Worm (Caenorhabditis elegans): Measurements from ENCODE around the gene Y46G5A.14.
A peak's percentile ranks its signal among the peaks of the same experiment; 100 is the strongest.

Gene Y46G5A.14

DNA sequence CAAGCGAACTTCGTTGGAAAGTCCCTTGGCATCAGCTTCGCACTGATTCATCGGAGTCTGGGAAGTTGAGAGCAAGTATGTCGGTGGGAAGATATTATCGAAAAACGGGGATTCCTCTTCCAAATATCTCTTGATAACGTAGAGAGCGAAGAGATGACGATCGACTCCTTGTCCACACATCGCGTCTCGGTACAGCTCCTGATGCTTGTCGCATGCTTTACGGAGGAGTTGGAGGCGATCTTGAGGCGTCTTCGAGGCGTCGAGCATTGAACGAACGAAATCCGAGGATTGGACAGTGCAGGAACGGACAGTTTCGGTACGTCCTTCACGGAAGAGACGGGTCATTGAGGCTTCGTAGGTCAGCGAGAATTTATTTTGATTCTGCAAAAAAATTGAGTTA is 15.0 kb downstream of the Y46G5A.14 start:
- TF ChIP-seq aptf-2 (GFP tag; conservative IDR thresholded peaks at IDR 0.05) (no peak), F49E8.2 (tag; optimal IDR thresholded peaks at IDR 0.05; ENCODE audit: insufficient read depth) (no peak), tlf-1 (GFP tag; optimal IDR thresholded peaks at IDR 0.05) (no peak), B0261.1 (tag; optimal IDR thresholded peaks at IDR 0.05) (no peak), Y53G8AR.9 (GFP tag; conservative IDR thresholded peaks at IDR 0.05) (no peak), attf-6 (GFP tag; IDR thresholded peaks at IDR 0.05) (no peak), lin-26 (GFP tag; IDR thresholded peaks at IDR 0.05) (no peak), madf-6 (GFP tag; IDR thresholded peaks at IDR 0.05) (no peak), mxl-1 (tag; optimal IDR thresholded peaks at IDR 0.05) (no peak), mcd-1 (GFP tag; IDR thresholded peaks at IDR 0.05) (0 out of 2 replicates have a peak, but pooled peaks have one; percentile 23), B0336.3 (GFP tag; IDR thresholded peaks at IDR 0.05) (0 out of 2 replicates have a peak, but pooled peaks have one; percentile 32), zfh-2 (GFP tag; conservative IDR thresholded peaks at IDR 0.05) (peak; percentile 57), dox-1 (GFP tag; IDR thresholded peaks at IDR 0.05) (0 out of 2 replicates have a peak, but pooled peaks have one; percentile 19), F39B2.1 (GFP tag; IDR thresholded peaks at IDR 0.05) (no peak), nfyb-1 (GFP tag; IDR thresholded peaks at IDR 0.05) (peak; percentile 55; the same call in 1 of the 2 replicates), hsf-1 (GFP tag; IDR thresholded peaks at IDR 0.05) (no peak), cebp-1 (GFP tag; IDR thresholded peaks at IDR 0.05) (no peak), cebp-1 (tag; optimal IDR thresholded peaks at IDR 0.05) (peak; percentile 8), Y95B8A.8 (GFP tag; IDR thresholded peaks at IDR 0.05) (no peak), mel-28 (tag; optimal IDR thresholded peaks at IDR 0.05; ENCODE audit: borderline replicate concordance) (no peak), rpc-1 (optimal IDR thresholded peaks at IDR 0.05) (no peak), rpc-1 (tag; optimal IDR thresholded peaks at IDR 0.05) (no peak), bed-2 (GFP tag; IDR thresholded peaks at IDR 0.05) (no peak), ccch-3 (GFP tag; optimal IDR thresholded peaks at IDR 0.05) (no peak), ztf-18 (tag; optimal IDR thresholded peaks at IDR 0.05) (no peak), D2030.7 (GFP tag; IDR thresholded peaks at IDR 0.05) (no peak), F57A8.1 (GFP tag; optimal IDR thresholded peaks at IDR 0.05) (no peak), cebp-2 (GFP tag; IDR thresholded peaks at IDR 0.05) (0 out of 2 replicates have a peak, but pooled peaks have one; percentile 69), fkh-3 (tag; optimal IDR thresholded peaks at IDR 0.05) (no peak), F55B11.4 (tag; optimal IDR thresholded peaks at IDR 0.05; ENCODE audit: borderline replicate concordance, insufficient read depth) (no peak), let-526 (GFP tag; IDR thresholded peaks at IDR 0.05) (no peak)

DNA sequence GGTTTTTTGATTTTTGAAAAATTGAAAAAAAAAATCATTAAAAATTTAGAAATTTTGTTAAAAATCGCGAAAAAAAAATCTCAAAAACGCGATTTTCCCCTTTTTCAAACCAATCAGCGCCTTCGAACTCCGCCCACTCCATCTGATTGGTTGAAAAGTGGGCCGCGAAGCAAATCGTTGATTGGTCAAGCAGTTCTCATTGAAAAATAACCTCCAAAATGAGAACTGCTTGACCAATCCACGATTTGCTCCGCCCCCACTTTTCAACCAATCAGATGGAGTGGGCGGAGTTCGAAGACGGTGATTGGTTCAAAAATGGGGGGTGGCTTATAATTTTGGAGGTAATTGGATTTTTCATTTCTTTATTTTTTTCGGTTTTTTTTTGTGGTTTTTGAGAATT is 15.9 kb downstream of the Y46G5A.14 start:
- TF ChIP-seq attf-6 (GFP tag; IDR thresholded peaks at IDR 0.05): no peak
- TF ChIP-seq nfyb-1 (GFP tag; IDR thresholded peaks at IDR 0.05): peak; percentile 70

DNA sequence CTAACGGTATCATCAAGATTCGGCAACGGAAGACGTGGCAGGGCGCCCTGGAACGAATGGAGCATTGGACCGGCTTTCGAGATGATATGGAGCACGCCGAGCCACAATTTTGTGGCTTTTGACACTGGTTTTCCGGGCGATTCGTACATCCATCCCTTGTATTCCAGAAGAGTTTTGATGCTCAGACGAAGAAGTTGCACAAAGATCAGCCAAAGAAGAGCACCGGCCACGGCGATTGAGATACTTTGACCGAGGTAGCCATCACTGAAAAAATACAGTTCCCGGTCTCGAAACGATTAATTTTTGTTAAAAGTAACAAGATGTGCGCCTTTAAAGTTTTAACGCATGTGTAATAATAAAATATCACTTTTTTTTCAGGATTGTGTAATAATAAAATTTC is 20.7 kb downstream of the Y46G5A.14 start:
- TF ChIP-seq cebp-1 (GFP tag; IDR thresholded peaks at IDR 0.05) (no peak), cebp-1 (tag; optimal IDR thresholded peaks at IDR 0.05) (peak; percentile 39), sptf-2 (GFP tag; optimal IDR thresholded peaks at IDR 0.05) (no peak), B0035.1 (tag; optimal IDR thresholded peaks at IDR 0.05) (no peak), mel-28 (tag; optimal IDR thresholded peaks at IDR 0.05; ENCODE audit: borderline replicate concordance) (peak; percentile 55), F37B4.10 (GFP tag; IDR thresholded peaks at IDR 0.05) (0 out of 2 replicates have a peak, but pooled peaks have one; percentile 76), F39B2.1 (GFP tag; IDR thresholded peaks at IDR 0.05) (no peak), ztf-26 (tag; optimal IDR thresholded peaks at IDR 0.05) (peak; percentile 16), pha-4 (tag; optimal IDR thresholded peaks at IDR 0.05) (no peak), snpc-4 (GFP tag; optimal IDR thresholded peaks at IDR 0.05) (no peak), snpc-4 (tag; optimal IDR thresholded peaks at IDR 0.05) (no peak), T07F8.4 (tag; optimal IDR thresholded peaks at IDR 0.05) (no peak), F55B11.4 (tag; optimal IDR thresholded peaks at IDR 0.05; ENCODE audit: borderline replicate concordance, insufficient read depth) (no peak), ztf-18 (tag; optimal IDR thresholded peaks at IDR 0.05) (no peak), let-526 (GFP tag; IDR thresholded peaks at IDR 0.05) (no peak), T26A5.8 (tag; optimal IDR thresholded peaks at IDR 0.05) (no peak), ceh-79 (tag; optimal IDR thresholded peaks at IDR 0.05) (no peak), F52B5.7 (tag; optimal IDR thresholded peaks at IDR 0.05) (peak; percentile 35), madf-10 (tag; optimal IDR thresholded peaks at IDR 0.05) (no peak), Y56A3A.18 (GFP tag; IDR thresholded peaks at IDR 0.05) (0 out of 2 replicates have a peak, but pooled peaks have one; percentile 45), ztf-3 (GFP tag; optimal IDR thresholded peaks at IDR 0.05) (no peak), nfyb-1 (GFP tag; IDR thresholded peaks at IDR 0.05) (peak; percentile 57; the same call in 1 of the 2 replicates), hlh-12 (tag; optimal IDR thresholded peaks at IDR 0.05) (no peak), ztf-22 (GFP tag; optimal IDR thresholded peaks at IDR 0.05) (no peak)
